Worm (Caenorhabditis elegans) whole organism, L4 larva: ENCODE results near the gene F32D1.11.

ENCODE experiments used
- F26F4.8 ChIP-seq: fragments of 200-800 bp; sonication (Bioruptor generic); conservative IDR thresholded peaks from 2 replicates; pipeline ENCODE4 v1.3.6; 2022; ENCODE audit warnings: missing genetic modification characterization, missing compliant biosample characterization
- Y105C5A.15 ChIP-seq: fragments of 200-800 bp; sonication (Bioruptor generic); IDR thresholded peaks from 2 replicates; pipeline ENCODE4 v1.3.6; 2022; ENCODE audit warnings: missing genetic modification characterization, missing compliant biosample characterization
- Y48G9A.11 ChIP-seq: fragments of 200-800 bp; sonication (Bioruptor generic); IDR thresholded peaks from 2 replicates; pipeline ENCODE4 v1.3.6; 2022; ENCODE audit warnings: missing genetic modification reagents, missing genetic modification characterization, missing compliant biosample characterization
- Y75B8A.6 ChIP-seq: fragments of 200-800 bp; sonication (Bioruptor generic); IDR thresholded peaks from 2 replicates; pipeline ENCODE4 v1.3.6; 2022; ENCODE audit warnings: missing genetic modification reagents, missing genetic modification characterization, missing compliant biosample characterization
- ZK546.5 ChIP-seq, 2 experiments: sonication (generic microtip); optimal IDR thresholded peaks; 2 replicates each; lab custom pipeline; 2017; ENCODE audit warnings: missing biosample characterization in 2 of 2, missing genetic modification characterization in 2 of 2
- aha-1 ChIP-seq: fragments of 150-350 bp; peaks from one replicate; lab custom pipeline; 2014; ENCODE audit warnings: missing biosample characterization, missing genetic modification characterization
- ama-1 ChIP-seq: fragments of 150-350 bp; optimal IDR thresholded peaks from 2 replicates; lab custom pipeline; 2014; ENCODE audit warnings: inconsistent platforms, mixed read lengths
- arid-1 ChIP-seq: fragments of 200-800 bp; sonication (Bioruptor generic); conservative IDR thresholded peaks from 2 replicates; pipeline ENCODE4 v1.3.6; 2022; ENCODE audit warnings: missing genetic modification reagents, missing genetic modification characterization, missing compliant biosample characterization
- attf-4 ChIP-seq: sonication (generic microtip); optimal IDR thresholded peaks from 3 replicates; lab custom pipeline; 2017; ENCODE audit warnings: missing biosample characterization, missing genetic modification characterization
- ceh-28 ChIP-seq: fragments of 150-350 bp; optimal IDR thresholded peaks from 2 replicates; lab custom pipeline; 2014; ENCODE audit warnings: missing biosample characterization, missing genetic modification reagents, missing genetic modification characterization
- ceh-44 ChIP-seq: fragments of 200-800 bp; sonication (Bioruptor generic); IDR thresholded peaks from 2 replicates; pipeline ENCODE4 v1.3.6; 2022; ENCODE audit warnings: missing genetic modification reagents, missing genetic modification characterization, missing compliant biosample characterization
- ces-1 ChIP-seq: fragments of 150-350 bp; sonication (generic microtip); optimal IDR thresholded peaks from 4 replicates; lab custom pipeline; 2014; ENCODE audit warnings: missing biosample characterization, missing genetic modification reagents, missing genetic modification characterization
- cey-2 ChIP-seq: sonication (generic microtip); optimal IDR thresholded peaks from 3 replicates; lab custom pipeline; 2017; ENCODE audit warnings: missing genetic modification characterization, mild to moderate bottlenecking, missing compliant biosample characterization, antibody characterized with exemption, borderline replicate concordance; ENCODE audit not compliant: insufficient read depth
- daf-19 ChIP-seq: fragments of 200-800 bp; sonication (Bioruptor generic); conservative IDR thresholded peaks from 2 replicates; pipeline ENCODE4 v1.3.6; 2022; ENCODE audit warnings: missing genetic modification characterization, missing compliant biosample characterization
- daf-8 ChIP-seq: fragments of 200-800 bp; sonication (Bioruptor generic); IDR thresholded peaks from 2 replicates; pipeline ENCODE4 v1.3.6; 2022; ENCODE audit warnings: missing genetic modification characterization, missing compliant biosample characterization
- dmd-6 ChIP-seq: fragments of 200-800 bp; sonication (Bioruptor generic); IDR thresholded peaks from 2 replicates; pipeline ENCODE4 v1.3.6; 2022; ENCODE audit warnings: missing genetic modification reagents, missing genetic modification characterization, missing compliant biosample characterization
- dve-1 ChIP-seq: sonication (generic microtip); optimal IDR thresholded peaks from 2 replicates; lab custom pipeline; 2017; ENCODE audit warnings: antibody characterized with exemption, mild to moderate bottlenecking, missing genetic modification characterization, missing compliant biosample characterization; ENCODE audit not compliant: insufficient read depth
- fos-1 ChIP-seq: fragments of 150-350 bp; optimal IDR thresholded peaks from 2 replicates; lab custom pipeline; 2014; ENCODE audit warnings: missing biosample characterization, missing genetic modification characterization
- gei-8 ChIP-seq: fragments of 200-800 bp; sonication (Bioruptor generic); optimal IDR thresholded peaks from 2 replicates; lab custom pipeline; 2018; ENCODE audit warnings: mild to moderate bottlenecking, missing genetic modification characterization, missing compliant biosample characterization
- hlh-11 ChIP-seq: fragments of 200-800 bp; sonication (Bioruptor generic); optimal IDR thresholded peaks from 2 replicates; lab custom pipeline; 2018; ENCODE audit warnings: mild to moderate bottlenecking, missing genetic modification characterization, missing compliant biosample characterization
- lim-7 ChIP-seq: fragments of 200-800 bp; sonication (Bioruptor generic); IDR thresholded peaks from 2 replicates; pipeline ENCODE4 v1.3.6; 2022; ENCODE audit warnings: missing genetic modification characterization, missing compliant biosample characterization
- lin-15B ChIP-seq: fragments of 150-350 bp; sonication (generic microtip); optimal IDR thresholded peaks from 3 replicates; lab custom pipeline; 2014; ENCODE audit warnings: missing biosample characterization, missing genetic modification characterization
- lin-38 ChIP-seq: fragments of 200-800 bp; sonication (Bioruptor generic); IDR thresholded peaks from 2 replicates; pipeline ENCODE4 v1.3.6; 2022; ENCODE audit warnings: missing genetic modification reagents, missing genetic modification characterization, missing compliant biosample characterization
- lin-39 ChIP-seq: fragments of 150-350 bp; optimal IDR thresholded peaks from 2 replicates; lab custom pipeline; 2014; ENCODE audit warnings: missing biosample characterization, missing genetic modification reagents, missing genetic modification characterization
- lsy-2 ChIP-seq, 2 experiments: fragments of 150-350 bp in 1 of 2; sonication (generic microtip) in 1 of 2; optimal IDR thresholded peaks; 2 replicates each; lab custom pipeline; 2014 to 2017; ENCODE audit warnings: missing biosample characterization in 2 of 2, missing genetic modification characterization in 2 of 2
- madf-5 ChIP-seq, 2 experiments: fragments of 200-800 bp; sonication (Bioruptor generic); IDR thresholded peaks; 2 replicates each; pipeline ENCODE4 v1.3.6; 2022; ENCODE audit warnings: missing compliant biosample characterization in 2 of 2, missing genetic modification characterization in 2 of 2
- madf-9 ChIP-seq: fragments of 200-800 bp; sonication (Bioruptor generic); conservative IDR thresholded peaks from 2 replicates; pipeline ENCODE4 v1.3.6; 2022; ENCODE audit warnings: missing genetic modification reagents, missing genetic modification characterization, missing compliant biosample characterization
- mdl-1 ChIP-seq, 2 experiments: fragments of 150-350 bp in 1 of 2; sonication (generic microtip) in 1 of 2; optimal IDR thresholded peaks; 2 replicates each; lab custom pipeline; 2014 to 2017; ENCODE audit warnings: missing biosample characterization in 2 of 2, missing genetic modification characterization in 2 of 2
- mes-2 ChIP-seq: sonication (generic microtip); optimal IDR thresholded peaks from 2 replicates; lab custom pipeline; 2016; ENCODE audit warnings: missing genotype, mild to moderate bottlenecking, missing genetic modification characterization, missing compliant biosample characterization; ENCODE audit not compliant: poor library complexity, severe bottlenecking
- mxl-2 ChIP-seq: fragments of 200-800 bp; sonication (Bioruptor generic); conservative IDR thresholded peaks from 2 replicates; pipeline ENCODE4 v1.3.6; 2022; ENCODE audit warnings: missing genetic modification reagents, missing genetic modification characterization, missing compliant biosample characterization
- mxl-3 ChIP-seq: fragments of 200-800 bp; sonication (Bioruptor generic); optimal IDR thresholded peaks from 2 replicates; lab custom pipeline; 2018; ENCODE audit warnings: mild to moderate bottlenecking, missing genetic modification characterization, missing compliant biosample characterization
- nhr-11 ChIP-seq: fragments of 150-350 bp; optimal IDR thresholded peaks from 2 replicates; lab custom pipeline; 2014; ENCODE audit warnings: missing biosample characterization, missing genetic modification characterization
- nhr-237 ChIP-seq: sonication (generic microtip); optimal IDR thresholded peaks from 2 replicates; lab custom pipeline; 2017; ENCODE audit warnings: missing biosample characterization, missing genetic modification characterization
- nhr-41 ChIP-seq: fragments of 200-800 bp; sonication (Bioruptor generic); IDR thresholded peaks from 2 replicates; pipeline ENCODE4 v1.3.6; 2022; ENCODE audit warnings: missing genetic modification reagents, missing genetic modification characterization, missing compliant biosample characterization
- pha-4 ChIP-seq, 2 experiments: fragments of 150-350 bp in 1 of 2; fragments of 200-800 bp in 1 of 2; sonication (Bioruptor generic) in 1 of 2; IDR thresholded peaks in 1 of 2; optimal IDR thresholded peaks in 1 of 2; 2 replicates each; pipeline versions ENCODE4 v1.3.6 to Lab custom; 2014 to 2022; ENCODE audit warnings: missing genetic modification characterization in 2 of 2, missing genetic modification reagents in 2 of 2, missing biosample characterization in 1 of 2, missing compliant biosample characterization in 1 of 2
- php-3 ChIP-seq: fragments of 200-800 bp; sonication (Bioruptor generic); IDR thresholded peaks from 2 replicates; pipeline ENCODE4 v1.3.6; 2022; ENCODE audit warnings: missing genetic modification reagents, missing genetic modification characterization, missing compliant biosample characterization
- pqm-1 ChIP-seq: sonication (generic microtip); optimal IDR thresholded peaks from 2 replicates; lab custom pipeline; 2017; ENCODE audit warnings: missing biosample characterization, missing genetic modification characterization
- saeg-2 ChIP-seq: fragments of 200-800 bp; sonication (Bioruptor generic); IDR thresholded peaks from 2 replicates; pipeline ENCODE4 v1.3.6; 2022; ENCODE audit warnings: missing genetic modification reagents, missing genetic modification characterization, missing compliant biosample characterization
- sdz-12 ChIP-seq: fragments of 200-800 bp; sonication (Bioruptor generic); optimal IDR thresholded peaks from 2 replicates; lab custom pipeline; 2018; ENCODE audit warnings: mild to moderate bottlenecking, missing genetic modification characterization, missing compliant biosample characterization
- set-16 ChIP-seq: fragments of 200-800 bp; sonication (Bioruptor generic); IDR thresholded peaks from 2 replicates; pipeline ENCODE4 v1.3.6; 2022; ENCODE audit warnings: missing genetic modification reagents, missing genetic modification characterization, missing compliant biosample characterization
- unc-130 ChIP-seq: sonication (generic microtip); optimal IDR thresholded peaks from 2 replicates; lab custom pipeline; 2016; ENCODE audit warnings: missing genetic modification reagents, missing genetic modification characterization, missing compliant biosample characterization
- zag-1 ChIP-seq: fragments of 150-350 bp; optimal IDR thresholded peaks from 2 replicates; lab custom pipeline; 2014; ENCODE audit warnings: missing biosample characterization, missing genetic modification characterization
- zfp-2 ChIP-seq: sonication (generic microtip); optimal IDR thresholded peaks from 2 replicates; lab custom pipeline; 2016; ENCODE audit warnings: mild to moderate bottlenecking, missing genetic modification characterization, missing compliant biosample characterization
- zfp-3 ChIP-seq: fragments of 200-800 bp; sonication (Bioruptor generic); conservative IDR thresholded peaks from 2 replicates; pipeline ENCODE4 v1.3.6; 2022; ENCODE audit warnings: missing genetic modification reagents, missing genetic modification characterization, missing compliant biosample characterization
- ztf-7 ChIP-seq: fragments of 150-350 bp; optimal IDR thresholded peaks from 2 replicates; lab custom pipeline; 2014; ENCODE audit warnings: missing biosample characterization, missing genetic modification characterization

The F32D1.11 gene

ce11 chrV:4346799-4347198 is 19.5 kb downstream of the F32D1.11 start, which contains the start of gene mcm-7 (continued):
- TF ChIP-seq zag-1 (no peak), fos-1 (no peak), sdz-12 (GFP tag; lab: Kevin White, UChicago) (no peak), gei-8 (GFP tag; lab: Kevin White, UChicago) (no peak), dve-1 (no peak), madf-5 (GFP tag; IDR thresholded peaks at IDR 0.05; lab: Robert Waterston, UW) (no peak), zfp-2 (tag; lab: Kevin White, UChicago) (no peak), hlh-11 (peak; percentile 42), dmd-6 (peak; percentile 25), lsy-2 (tag; optimal IDR thresholded peaks at IDR 0.05; lab: Kevin White, UChicago) (peak in 1 of 2 experiments; percentile 78), lin-38 (GFP tag; lab: Robert Waterston, UW) (peak; percentile 68), nhr-11 (tag; lab: Kevin White, UChicago) (peak; percentile 14), Y75B8A.6 (GFP tag; lab: Robert Waterston, UW) (no peak)
- TF ChIP-seq, all 104 proteins: peak for 17

- TF ChIP-seq aha-1, result peak; percentile 67
- no peak for TF ChIP-seq Y105C5A.15 (GFP tag; lab: Robert Waterston, UW)
- TF ChIP-seq daf-8 (GFP tag; lab: Robert Waterston, UW), result no peak
- TF ChIP-seq ama-1, result no peak
- TF ChIP-seq, all 104 proteins: peak for 1
Measured at ce11 chrV:4346325-4346724, 20.0 kb downstream of the F32D1.11 start, which contains the start of gene hpo-18. Gene hpo-18 (minus strand): TSS chrV:4346425.

- no peak for TF ChIP-seq arid-1 (GFP tag; lab: Robert Waterston, UW)
- TF ChIP-seq pqm-1 (tag; lab: Kevin White, UChicago), result no peak
- no peak for TF ChIP-seq ceh-28 (tag; lab: Kevin White, UChicago)
- TF ChIP-seq dve-1, result no peak
- no peak for TF ChIP-seq attf-4 (tag; lab: Kevin White, UChicago)
- TF ChIP-seq dmd-6, result no peak
- TF ChIP-seq cey-2 (tag; lab: Kevin White, UChicago), result no peak
- no peak for TF ChIP-seq mes-2
- TF ChIP-seq nhr-237, result no peak
- 0 out of 2 replicates have a peak, but pooled peaks have one; percentile 29 for TF ChIP-seq zfp-3 (GFP tag; lab: Robert Waterston, UW)
- no peak for TF ChIP-seq mxl-3 (GFP tag; lab: Kevin White, UChicago)
- no peak for TF ChIP-seq F26F4.8 (GFP tag; lab: Robert Waterston, UW)
- TF ChIP-seq daf-19 (GFP tag; lab: Robert Waterston, UW), result no peak
- no peak for TF ChIP-seq saeg-2
- no peak for TF ChIP-seq set-16
- no peak for TF ChIP-seq mdl-1 (tag; optimal IDR thresholded peaks at IDR 0.05; lab: Kevin White, UChicago)
- TF ChIP-seq unc-130 (GFP tag; lab: Kevin White, UChicago), result no peak
- TF ChIP-seq nhr-11 (tag; lab: Kevin White, UChicago), result no peak
- no peak for TF ChIP-seq mxl-2 (GFP tag; lab: Robert Waterston, UW)
- no peak for TF ChIP-seq lin-15B (tag; lab: Kevin White, UChicago)
- TF ChIP-seq hlh-11, result no peak
- TF ChIP-seq ZK546.5 (tag; optimal IDR thresholded peaks at IDR 0.05; lab: Kevin White, UChicago), result no peak
- TF ChIP-seq lim-7 (GFP tag; lab: Robert Waterston, UW), result 0 out of 2 replicates have a peak, but pooled peaks have one; percentile 19
- TF ChIP-seq lin-39 (tag; lab: Kevin White, UChicago), result no peak
- TF ChIP-seq Y48G9A.11 (GFP tag; lab: Robert Waterston, UW), result no peak
- no peak for TF ChIP-seq aha-1
- TF ChIP-seq php-3 (GFP tag; lab: Robert Waterston, UW), result no peak
- no peak for TF ChIP-seq fos-1
- TF ChIP-seq ces-1 (GFP tag; lab: Kevin White, UChicago), result no peak
- TF ChIP-seq daf-8 (GFP tag; lab: Robert Waterston, UW), result no peak
- no peak for TF ChIP-seq zag-1
- no peak for TF ChIP-seq madf-9 (GFP tag; lab: Robert Waterston, UW)
- no peak for TF ChIP-seq madf-5 (GFP tag; IDR thresholded peaks at IDR 0.05; lab: Robert Waterston, UW)
- no peak for TF ChIP-seq ztf-7 (tag; lab: Kevin White, UChicago)
- TF ChIP-seq pha-4 (GFP tag; IDR thresholded peaks at IDR 0.05; lab: Robert Waterston, UW), result 0 out of 2 replicates have a peak, but pooled peaks have one; percentile 16
- TF ChIP-seq pha-4 (tag; optimal IDR thresholded peaks at IDR 0.05; lab: Kevin White, UChicago), result no peak
- TF ChIP-seq ceh-44, result no peak
- TF ChIP-seq nhr-41 (GFP tag; lab: Robert Waterston, UW), result no peak
- peak; percentile 74 for TF ChIP-seq ama-1
Measured at ce11 chrV:4345714-4346113, 20.6 kb downstream of the F32D1.11 start, which contains the start of gene figl-1. Gene figl-1 (minus strand): TSS chrV:4345999.
